Worm (Caenorhabditis elegans): Measurements from ENCODE around the gene fbxa-136.

- TF ChIP-seq klf-2 (GFP tag; conservative IDR thresholded peaks at IDR 0.05) (no peak), ztf-23 (GFP tag; IDR thresholded peaks at IDR 0.05) (no peak), flt-1 (GFP tag; IDR thresholded peaks at IDR 0.05) (no peak)
Measured at ce11 chrV:17513831-17514230, 7.0 kb upstream of the fbxa-136 start.

Measured in whole organism, midembryonic.